Worm (Caenorhabditis elegans): Measurements from ENCODE around the gene tag-243.

tag-243 gene

ce11 chrIII:4649363-4649768 is 38.9 kb downstream of the tag-243 start (continued):
- TF ChIP-seq hlh-17 (GFP tag; optimal IDR thresholded peaks at IDR 0.05; ENCODE audit: borderline replicate concordance) (no peak), aha-1 (tag; optimal IDR thresholded peaks at IDR 0.05) (peak; percentile 55), sup-37 (GFP tag; optimal IDR thresholded peaks at IDR 0.05) (peak; percentile 76), unc-98 (GFP tag; IDR thresholded peaks at IDR 0.05) (peak; percentile 51; the same call in 1 of the 2 replicates), ztf-11 (tag; optimal IDR thresholded peaks at IDR 0.05) (peak in 1 of 2 experiments; percentile 30), nhr-237 (tag; optimal IDR thresholded peaks at IDR 0.05) (peak; percentile 77), ama-1 (optimal IDR thresholded peaks at IDR 0.05) (no peak), sox-4 (tag; optimal IDR thresholded peaks at IDR 0.05) (no peak), blmp-1 (tag; optimal IDR thresholded peaks at IDR 0.05) (peak; percentile 84), xbp-1 (tag; optimal IDR thresholded peaks at IDR 0.05) (peak; percentile 89), fkh-10 (GFP tag; optimal IDR thresholded peaks at IDR 0.05) (no peak), unc-30 (tag; optimal IDR thresholded peaks at IDR 0.05) (no peak), dpl-1 (GFP tag; optimal IDR thresholded peaks at IDR 0.05) (peak; percentile 72 to 78 (median 72)), skn-1 (tag; optimal IDR thresholded peaks at IDR 0.05) (peak; percentile 81), C04F5.9 (tag; optimal IDR thresholded peaks at IDR 0.05) (peak; percentile 84), ceh-90 (tag; optimal IDR thresholded peaks at IDR 0.05) (no peak), pag-3 (tag; optimal IDR thresholded peaks at IDR 0.05; ENCODE audit: borderline replicate concordance, insufficient read depth) (peak; percentile 12), mef-2 (tag; optimal IDR thresholded peaks at IDR 0.05) (peak; percentile 42), fkh-4 (tag; optimal IDR thresholded peaks at IDR 0.05; ENCODE audit: borderline replicate concordance) (peak; percentile 44), zip-4 (GFP tag; optimal IDR thresholded peaks at IDR 0.05) (peak; percentile 65), nhr-90 (tag; optimal IDR thresholded peaks at IDR 0.05; ENCODE audit: poor library complexity) (peak; percentile 93), ztf-4 (tag; optimal IDR thresholded peaks at IDR 0.05) (peak; percentile 90), ceh-82 (tag; optimal IDR thresholded peaks at IDR 0.05) (peak; percentile 47 to 81 (median 66)), mep-1 (tag; optimal IDR thresholded peaks at IDR 0.05) (peak; percentile 96), ces-1 (GFP tag; optimal IDR thresholded peaks at IDR 0.05) (no peak), egl-13 (tag; optimal IDR thresholded peaks at IDR 0.05) (peak; percentile 82), efl-1 (optimal IDR thresholded peaks at IDR 0.05) (peak; percentile 86 to 91), efl-1 (GFP tag; optimal IDR thresholded peaks at IDR 0.05 in 1 of 2) (peak; percentile 72 to 97), ets-5 (GFP tag; IDR thresholded peaks at IDR 0.05) (no peak), lin-14 (GFP tag; optimal IDR thresholded peaks at IDR 0.05) (peak; percentile 100), C16A3.4 (tag; optimal IDR thresholded peaks at IDR 0.05) (peak; percentile 92), mab-9 (GFP tag; IDR thresholded peaks at IDR 0.05) (peak; percentile 73), fos-1 (tag; optimal IDR thresholded peaks at IDR 0.05) (peak; percentile 65), pax-3 (tag; optimal IDR thresholded peaks at IDR 0.05) (peak; percentile 84), snu-23 (GFP tag; optimal IDR thresholded peaks at IDR 0.05) (peak; percentile 98), nhr-85 (tag) (peak; percentile 99), C34B4.2 (tag; optimal IDR thresholded peaks at IDR 0.05) (no peak), nhr-20 (tag; optimal IDR thresholded peaks at IDR 0.05) (peak; percentile 98), tlp-1 (tag; optimal IDR thresholded peaks at IDR 0.05) (no peak), lsy-2 (tag; optimal IDR thresholded peaks at IDR 0.05) (peak; percentile 83 to 95), lir-3 (tag; optimal IDR thresholded peaks at IDR 0.05; ENCODE audit: poor library complexity) (peak; percentile 79), snpc-4 (tag; optimal IDR thresholded peaks at IDR 0.05) (peak; percentile 76), unc-130 (tag; optimal IDR thresholded peaks at IDR 0.05) (peak; percentile 90), vab-15 (tag; optimal IDR thresholded peaks at IDR 0.05) (peak; percentile 58), nhr-76 (tag; optimal IDR thresholded peaks at IDR 0.05) (peak; percentile 55), jun-1 (tag; optimal IDR thresholded peaks at IDR 0.05) (peak; percentile 92), unc-62 (GFP tag; optimal IDR thresholded peaks at IDR 0.05) (no peak), nhr-19 (GFP tag; conservative IDR thresholded peaks at IDR 0.05) (peak; percentile 92), tbx-2 (tag; optimal IDR thresholded peaks at IDR 0.05) (peak; percentile 94), ceh-88 (GFP tag; IDR thresholded peaks at IDR 0.05) (peak; percentile 81; the same call in 1 of the 2 replicates), ceh-63 (GFP tag; optimal IDR thresholded peaks at IDR 0.05) (no peak), nhr-71 (tag; optimal IDR thresholded peaks at IDR 0.05) (peak; percentile 99), alr-1 (tag; optimal IDR thresholded peaks at IDR 0.05; ENCODE audit: borderline replicate concordance) (no peak)

Measured in whole organism, L1 larva.